Worm (Caenorhabditis elegans) whole organism, L3 larva: ENCODE data around the gene ttr-38.

Experiments
- ZK546.5 ChIP-seq: sonication (generic microtip); optimal IDR thresholded peaks from 2 replicates; lab custom pipeline; 2017; ENCODE audit warnings: missing biosample characterization, missing genetic modification characterization
- ama-1 ChIP-seq: fragments of 150-350 bp; optimal IDR thresholded peaks from 2 replicates; lab custom pipeline; 2018
- ceh-16 ChIP-seq: sonication (generic microtip); optimal IDR thresholded peaks from 2 replicates; lab custom pipeline; 2017; ENCODE audit warnings: missing biosample characterization, missing genetic modification characterization
- fkh-10 ChIP-seq: sonication (generic microtip); optimal IDR thresholded peaks from 2 replicates; lab custom pipeline; 2017; ENCODE audit warnings: missing biosample characterization, missing genetic modification reagents, missing genetic modification characterization
- fos-1 ChIP-seq: fragments of 150-350 bp; optimal IDR thresholded peaks from 2 replicates; lab custom pipeline; 2014; ENCODE audit warnings: missing biosample characterization, missing genetic modification characterization
- lin-39 ChIP-seq: fragments of 150-350 bp; optimal IDR thresholded peaks from 2 replicates; lab custom pipeline; 2018; ENCODE audit warnings: missing biosample characterization, missing genetic modification reagents, missing genetic modification characterization
- nhr-23 ChIP-seq: fragments of 150-350 bp; optimal IDR thresholded peaks from 2 replicates; lab custom pipeline; 2014; ENCODE audit warnings: missing biosample characterization, missing genetic modification reagents, missing genetic modification characterization
- pqm-1 ChIP-seq: fragments of 150-350 bp; optimal IDR thresholded peaks from 2 replicates; lab custom pipeline; 2017; ENCODE audit warnings: missing biosample characterization, missing genetic modification characterization, inconsistent platforms
- unc-62 ChIP-seq: fragments of 150-350 bp; sonication (generic microtip); optimal IDR thresholded peaks from 4 replicates; lab custom pipeline; 2014; ENCODE audit warnings: missing biosample characterization, missing genetic modification reagents, missing genetic modification characterization

DNA sequence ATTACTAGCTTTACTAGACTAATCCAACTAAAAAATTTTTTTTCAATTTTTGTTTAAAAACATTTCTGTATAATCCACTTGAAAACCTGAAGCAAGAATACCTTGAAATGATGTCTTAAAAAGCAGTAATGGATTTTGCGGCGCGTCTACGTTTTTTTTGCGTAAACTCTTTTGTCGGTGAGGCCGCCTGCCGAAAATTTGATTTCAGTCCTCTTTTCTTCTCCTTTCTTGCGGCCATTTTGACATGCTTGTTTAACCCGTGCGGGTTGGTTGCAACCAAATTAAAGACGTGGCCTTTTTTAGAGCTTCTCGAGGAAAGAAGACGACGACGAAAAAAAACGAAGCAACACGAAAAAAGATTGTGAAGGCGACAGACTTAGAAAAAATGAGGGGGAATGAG is 46.8 kb upstream of the ttr-38 start:
- no peak for TF ChIP-seq ceh-16 (tag; lab: Kevin White, UChicago)
- TF ChIP-seq pqm-1 (tag; lab: Kevin White, UChicago), result no peak
- peak; percentile 62 for TF ChIP-seq fkh-10 (GFP tag; lab: Kevin White, UChicago)
- no peak for TF ChIP-seq lin-39
- no peak for TF ChIP-seq ama-1
- TF ChIP-seq nhr-23, result no peak
- no peak for TF ChIP-seq unc-62 (GFP tag; lab: Kevin White, UChicago)
- no peak for TF ChIP-seq ZK546.5
- TF ChIP-seq fos-1 (tag; lab: Kevin White, UChicago), result no peak
